Fruit fly (Drosophila melanogaster): Measurements from ENCODE around the gene Alp11.

Alp11 gene

DNA sequence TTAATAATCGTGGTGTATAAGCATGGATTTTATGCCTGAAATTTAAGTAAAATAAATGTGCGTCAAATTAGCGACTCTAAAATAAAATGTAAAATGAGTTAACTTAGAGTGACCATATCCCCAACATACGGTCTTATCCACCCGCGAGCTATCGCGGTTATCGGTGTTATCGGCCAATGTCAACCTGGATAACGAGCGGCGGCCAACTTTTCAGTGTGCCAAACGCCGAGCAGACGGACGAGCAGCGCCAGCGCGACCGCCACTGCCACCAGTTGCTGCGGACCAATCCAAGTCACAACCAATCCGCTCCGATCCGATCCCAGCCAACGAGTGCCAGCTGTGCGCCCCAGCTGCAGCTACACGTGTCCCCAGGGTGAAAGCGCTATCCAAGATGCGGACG is 9.5 kb upstream of the Alp11 start, which contains the start of the genes cerv and CG7872 (continued):
- TF ChIP-seq CG15601 (tag; optimal IDR thresholded peaks at IDR 0.05): peak; percentile 9
- no peak for TF ChIP-seq CG9437 (GFP tag; optimal IDR thresholded peaks at IDR 0.05)
- no peak for TF ChIP-seq disco-r (GFP tag; optimal IDR thresholded peaks at IDR 0.05)
- no peak for TF ChIP-seq jigr1 (GFP tag; IDR thresholded peaks at IDR 0.05)
- peak; percentile 35 for TF ChIP-seq trem (tag; optimal IDR thresholded peaks at IDR 0.05)
- TF ChIP-seq pzg (GFP tag; optimal IDR thresholded peaks at IDR 0.05): peak; percentile 70
- peak; percentile 48; the same call in 1 of the 2 replicates for TF ChIP-seq sob (GFP tag; IDR thresholded peaks at IDR 0.05)
- TF ChIP-seq Sin3A (optimal IDR thresholded peaks at IDR 0.05): peak; percentile 22
- peak; percentile 59 for TF ChIP-seq CG2116 (GFP tag; optimal IDR thresholded peaks at IDR 0.05)
- TF ChIP-seq ewg (GFP tag; optimal IDR thresholded peaks at IDR 0.05): peak; percentile 38
- peak; percentile 13 for TF ChIP-seq Deaf1 (tag; optimal IDR thresholded peaks at IDR 0.05)
- TF ChIP-seq HLH4C (GFP tag; IDR thresholded peaks at IDR 0.05; ENCODE audit: partially characterized antibody): peak; percentile 80
- peak; percentile 52; the same call in 2 of the 3 replicates for TF ChIP-seq zen2 (GFP tag; IDR thresholded peaks at IDR 0.05; ENCODE audit: partially characterized antibody)
- no peak for TF ChIP-seq Meics (GFP tag; optimal IDR thresholded peaks at IDR 0.05)
- no peak for TF ChIP-seq fd3F (GFP tag; optimal IDR thresholded peaks at IDR 0.05)
- no peak for TF ChIP-seq CG18011 (GFP tag; optimal IDR thresholded peaks at IDR 0.05)
- no peak for TF ChIP-seq CG8290 (GFP tag; optimal IDR thresholded peaks at IDR 0.05)
- TF ChIP-seq CG8290 (tag; optimal IDR thresholded peaks at IDR 0.05): peak in 1 of 2 experiments; percentile 45
- TF ChIP-seq Bgb (GFP tag; IDR thresholded peaks at IDR 0.05; ENCODE audit: partially characterized antibody): peak; percentile 72
- TF ChIP-seq Nf-YA (GFP tag; IDR thresholded peaks at IDR 0.05): no peak
- no peak for TF ChIP-seq CG10654 (GFP tag; optimal IDR thresholded peaks at IDR 0.05)
- peak; percentile 70; the same call in 1 of the 2 replicates for TF ChIP-seq tna (GFP tag; IDR thresholded peaks at IDR 0.05; ENCODE audit: partially characterized antibody)
- TF ChIP-seq Rfx (GFP tag; IDR thresholded peaks at IDR 0.05): peak; percentile 30; the same call in 1 of the 2 replicates
- no peak for TF ChIP-seq CG6765 (GFP tag; optimal IDR thresholded peaks at IDR 0.05)
- TF ChIP-seq Side (GFP tag; optimal IDR thresholded peaks at IDR 0.05): peak; percentile 2
- TF ChIP-seq Myb (GFP tag; optimal IDR thresholded peaks at IDR 0.05): peak; percentile 62
- peak; percentile 25; the same call in 1 of the 3 replicates for TF ChIP-seq row (GFP tag; IDR thresholded peaks at IDR 0.05)
- 0 out of 4 replicates have a peak, but pooled peaks have one; percentile 74 for TF ChIP-seq chinmo (GFP tag; IDR thresholded peaks at IDR 0.05; ENCODE audit: partially characterized antibody)
- TF ChIP-seq knrl (GFP tag; IDR thresholded peaks at IDR 0.05; ENCODE audit: partially characterized antibody): peak; percentile 61
- peak; percentile 21 for TF ChIP-seq CG17186 (GFP tag; optimal IDR thresholded peaks at IDR 0.05)
- peak; percentile 66 for TF ChIP-seq gfzf (GFP tag; optimal IDR thresholded peaks at IDR 0.05)
- TF ChIP-seq CG4617 (GFP tag; optimal IDR thresholded peaks at IDR 0.05; ENCODE audit: borderline replicate concordance): peak; percentile 20
- 0 out of 3 replicates have a peak, but pooled peaks have one; percentile 51 for TF ChIP-seq CG11456 (GFP tag; IDR thresholded peaks at IDR 0.05)
- TF ChIP-seq vnd (GFP tag; IDR thresholded peaks at IDR 0.05; ENCODE audit: partially characterized antibody): peak; percentile 50; the same call in 1 of the 3 replicates
- TF ChIP-seq inv (GFP tag; IDR thresholded peaks at IDR 0.05; ENCODE audit: partially characterized antibody): peak; percentile 50
- peak in 1 of 2 experiments; percentile 45 for TF ChIP-seq crp (GFP tag; optimal IDR thresholded peaks at IDR 0.05)
- TF ChIP-seq CG1603 (tag; optimal IDR thresholded peaks at IDR 0.05): peak; percentile 58
- TF ChIP-seq CTCF (GFP tag; optimal IDR thresholded peaks at IDR 0.05): peak; percentile 19
- peak in 1 of 2 experiments; percentile 19 for TF ChIP-seq Pdp1 (GFP tag; optimal IDR thresholded peaks at IDR 0.05)
- TF ChIP-seq sna (GFP tag; IDR thresholded peaks at IDR 0.05; ENCODE audit: partially characterized antibody): peak; percentile 66
- TF ChIP-seq NC2β (GFP tag; optimal IDR thresholded peaks at IDR 0.05): peak; percentile 12
- 0 out of 2 replicates have a peak, but pooled peaks have one; percentile 41 for TF ChIP-seq chm (GFP tag; IDR thresholded peaks at IDR 0.05)
- peak; percentile 61 for TF ChIP-seq BEAF-32 (GFP tag; optimal IDR thresholded peaks at IDR 0.05)
- peak; percentile 82 for TF ChIP-seq Dref (GFP tag; IDR thresholded peaks at IDR 0.05)
- peak; percentile 62 for TF ChIP-seq E2f2 (GFP tag; IDR thresholded peaks at IDR 0.05)
- TF ChIP-seq CG4328 (GFP tag; optimal IDR thresholded peaks at IDR 0.05): no peak
- TF ChIP-seq YL-1 (GFP tag; optimal IDR thresholded peaks at IDR 0.05): peak; percentile 17
- TF ChIP-seq hbn (GFP tag; IDR thresholded peaks at IDR 0.05; ENCODE audit: partially characterized antibody): peak; percentile 68
- TF ChIP-seq da (GFP tag; optimal IDR thresholded peaks at IDR 0.05): no peak

Measured in whole organism, embryonic.